Worm (Caenorhabditis elegans): ENCODE data around the gene C05E11.3.

ce11 chrX:4622024-4622423 is 44.0 kb downstream of the C05E11.3 start, which contains the start of gene C46C11.3:
- no peak for TF ChIP-seq lsy-2 (tag; optimal IDR thresholded peaks at IDR 0.05)
- no peak for TF ChIP-seq nhr-11 (tag; optimal IDR thresholded peaks at IDR 0.05)
- TF ChIP-seq mbf-1 (tag; optimal IDR thresholded peaks at IDR 0.05) = no peak
- no peak for TF ChIP-seq unc-62 (GFP tag; optimal IDR thresholded peaks at IDR 0.05)
- TF ChIP-seq nhr-10 (tag; optimal IDR thresholded peaks at IDR 0.05) = no peak
